Worm (Caenorhabditis elegans) whole organism, young adult: Measurements from ENCODE around the gene F20D12.7.
A peak's percentile ranks its signal among the peaks of the same experiment; 100 is the strongest.

Experiments
- B0035.1 ChIP-seq: sonication (generic microtip); optimal IDR thresholded peaks from 2 replicates; lab custom pipeline; 2016; ENCODE audit warnings: missing genetic modification characterization, mild to moderate bottlenecking, missing compliant biosample characterization, missing genotype, missing genetic modification reagents
- B0336.3 ChIP-seq: fragments of 200-800 bp; sonication (Bioruptor generic); IDR thresholded peaks from 2 replicates; pipeline ENCODE4 v1.3.6; 2022; ENCODE audit warnings: missing genetic modification characterization, missing compliant biosample characterization
- F10E7.11 ChIP-seq: sonication (generic microtip); optimal IDR thresholded peaks from 2 replicates; lab custom pipeline; 2017; ENCODE audit warnings: mild to moderate bottlenecking, missing genetic modification characterization, moderate library complexity, missing compliant biosample characterization
- F39B2.1 ChIP-seq: fragments of 200-800 bp; sonication (Bioruptor generic); IDR thresholded peaks from 2 replicates; pipeline ENCODE4 v1.3.6; 2022; ENCODE audit warnings: missing genetic modification reagents, missing genetic modification characterization, missing compliant biosample characterization
- F52B5.7 ChIP-seq: sonication (generic microtip); optimal IDR thresholded peaks from 2 replicates; lab custom pipeline; 2016; ENCODE audit warnings: mild to moderate bottlenecking, missing genetic modification characterization, missing compliant biosample characterization
- F57A8.1 ChIP-seq: fragments of 200-800 bp; sonication (Bioruptor generic); optimal IDR thresholded peaks from 2 replicates; lab custom pipeline; 2018; ENCODE audit warnings: mild to moderate bottlenecking, missing genetic modification characterization, moderate library complexity, missing compliant biosample characterization
- Y95B8A.8 ChIP-seq: fragments of 200-800 bp; sonication (Bioruptor generic); IDR thresholded peaks from 2 replicates; pipeline ENCODE4 v1.3.6; 2022; ENCODE audit warnings: missing genetic modification reagents, missing genetic modification characterization, missing compliant biosample characterization
- ama-1 ChIP-seq, 3 experiments: fragments of 150-350 bp in 1 of 3; sonication (generic microtip) in 2 of 3; optimal IDR thresholded peaks; 2 replicates each; lab custom pipeline; 2014 to 2018; ENCODE audit warnings: missing biosample characterization in 2 of 3, missing genetic modification characterization in 2 of 3, missing genetic modification reagents in 2 of 3
- aptf-2 ChIP-seq: fragments of 200-800 bp; sonication (Bioruptor generic); conservative IDR thresholded peaks from 2 replicates; pipeline ENCODE4 v1.3.6; 2022; ENCODE audit warnings: missing genetic modification reagents, missing genetic modification characterization, missing compliant biosample characterization
- aptf-3 ChIP-seq: fragments of 200-800 bp; sonication (Bioruptor generic); IDR thresholded peaks from 2 replicates; pipeline ENCODE4 v1.3.6; 2022; ENCODE audit warnings: missing genetic modification characterization, missing compliant biosample characterization
- athp-1 ChIP-seq: sonication (generic microtip); optimal IDR thresholded peaks from 2 replicates; lab custom pipeline; 2017; ENCODE audit warnings: mild to moderate bottlenecking, missing genetic modification characterization, missing compliant biosample characterization
- attf-6 ChIP-seq: fragments of 200-800 bp; sonication (Bioruptor generic); IDR thresholded peaks from 2 replicates; pipeline ENCODE4 v1.3.6; 2022; ENCODE audit warnings: missing genetic modification reagents, missing genetic modification characterization, missing compliant biosample characterization
- ccch-3 ChIP-seq: fragments of 200-800 bp; sonication (Bioruptor generic); optimal IDR thresholded peaks from 2 replicates; lab custom pipeline; 2018; ENCODE audit warnings: mild to moderate bottlenecking, missing genetic modification characterization, missing compliant biosample characterization
- cebp-1 ChIP-seq, 2 experiments: fragments of 200-800 bp in 1 of 2; sonication (Bioruptor generic) in 1 of 2; sonication (generic microtip) in 1 of 2; IDR thresholded peaks in 1 of 2; optimal IDR thresholded peaks in 1 of 2; 2 replicates each; pipeline versions ENCODE4 v1.3.6 to Lab custom; 2017 to 2022; ENCODE audit warnings: missing compliant biosample characterization in 2 of 2, missing genetic modification characterization in 2 of 2, mild to moderate bottlenecking in 1 of 2, missing genetic modification reagents in 1 of 2, moderate library complexity in 1 of 2
- cebp-2 ChIP-seq: fragments of 200-800 bp; sonication (Bioruptor generic); IDR thresholded peaks from 2 replicates; pipeline ENCODE4 v1.3.6; 2022; ENCODE audit warnings: missing genetic modification characterization, missing compliant biosample characterization
- chd-7 ChIP-seq: sonication (generic microtip); optimal IDR thresholded peaks from 2 replicates; lab custom pipeline; 2016; ENCODE audit warnings: mild to moderate bottlenecking, missing genetic modification characterization, moderate library complexity, missing compliant biosample characterization
- die-1 ChIP-seq: sonication (generic microtip); optimal IDR thresholded peaks from 2 replicates; lab custom pipeline; 2016; ENCODE audit warnings: missing genotype, mild to moderate bottlenecking, missing genetic modification characterization, missing compliant biosample characterization
- dox-1 ChIP-seq: fragments of 200-800 bp; sonication (Bioruptor generic); IDR thresholded peaks from 2 replicates; pipeline ENCODE4 v1.3.6; 2022; ENCODE audit warnings: missing genetic modification reagents, missing genetic modification characterization, missing compliant biosample characterization
- dpff-1 ChIP-seq: sonication (generic microtip); optimal IDR thresholded peaks from 2 replicates; lab custom pipeline; 2017; ENCODE audit warnings: mild to moderate bottlenecking, missing genetic modification characterization, missing compliant biosample characterization
- dpl-1 ChIP-seq: fragments of 150-350 bp; optimal IDR thresholded peaks from 2 replicates; lab custom pipeline; 2014; ENCODE audit warnings: missing biosample characterization, missing genetic modification reagents, missing genetic modification characterization
- egrh-3 ChIP-seq: fragments of 200-800 bp; sonication (Bioruptor generic); IDR thresholded peaks from 2 replicates; pipeline ENCODE4 v1.3.6; 2022; ENCODE audit warnings: missing genetic modification reagents, missing genetic modification characterization, missing compliant biosample characterization
- ekl-4 ChIP-seq: fragments of 200-800 bp; sonication (Bioruptor generic); IDR thresholded peaks from 2 replicates; pipeline ENCODE4 v1.3.6; 2022; ENCODE audit warnings: missing genetic modification reagents, missing genetic modification characterization, missing compliant biosample characterization
- gei-17 ChIP-seq: fragments of 200-800 bp; sonication (Bioruptor generic); optimal IDR thresholded peaks from 2 replicates; lab custom pipeline; 2018; ENCODE audit warnings: mild to moderate bottlenecking, missing genetic modification characterization, missing compliant biosample characterization
- him-1 ChIP-seq: sonication (generic microtip); optimal IDR thresholded peaks from 2 replicates; lab custom pipeline; 2016; ENCODE audit warnings: missing genotype, missing genetic modification reagents, missing genetic modification characterization, missing compliant biosample characterization
- hlh-12 ChIP-seq: sonication (generic microtip); optimal IDR thresholded peaks from 2 replicates; lab custom pipeline; 2016; ENCODE audit warnings: missing genetic modification characterization, missing compliant biosample characterization
- hmg-1.2 ChIP-seq: fragments of 200-800 bp; sonication (Bioruptor generic); IDR thresholded peaks from 2 replicates; pipeline ENCODE4 v1.3.6; 2022; ENCODE audit warnings: missing genetic modification reagents, missing genetic modification characterization, missing compliant biosample characterization
- hmg-20 ChIP-seq: fragments of 200-800 bp; sonication (Bioruptor generic); IDR thresholded peaks from 2 replicates; pipeline ENCODE4 v1.3.6; 2022; ENCODE audit warnings: missing genetic modification reagents, missing genetic modification characterization, missing compliant biosample characterization
- hsf-1 ChIP-seq: fragments of 200-800 bp; sonication (Bioruptor generic); IDR thresholded peaks from 2 replicates; pipeline ENCODE4 v1.3.6; 2022; ENCODE audit warnings: missing genetic modification reagents, missing genetic modification characterization, missing compliant biosample characterization
- lag-1 ChIP-seq: fragments of 200-800 bp; sonication (Bioruptor generic); IDR thresholded peaks from 2 replicates; pipeline ENCODE4 v1.3.6; 2022; ENCODE audit warnings: missing genetic modification reagents, missing genetic modification characterization, missing compliant biosample characterization
- lin-35 ChIP-seq, 3 experiments: fragments of 150-350 bp in 2 of 3; sonication (generic microtip) in 1 of 3; optimal IDR thresholded peaks; 2 replicates each; lab custom pipeline; 2014 to 2018; ENCODE audit warnings: missing biosample characterization in 3 of 3, missing genetic modification characterization in 3 of 3, missing genetic modification reagents in 3 of 3
- lsy-27 ChIP-seq: sonication (generic microtip); optimal IDR thresholded peaks from 2 replicates; lab custom pipeline; 2017; ENCODE audit warnings: missing genetic modification characterization, mild to moderate bottlenecking, missing compliant biosample characterization, antibody characterized with exemption, missing genotype, borderline replicate concordance; ENCODE audit not compliant: insufficient read depth
- madf-3 ChIP-seq: fragments of 200-800 bp; sonication (Bioruptor generic); IDR thresholded peaks from 2 replicates; pipeline ENCODE4 v1.3.6; 2022; ENCODE audit warnings: missing genetic modification reagents, missing genetic modification characterization, missing compliant biosample characterization
- madf-6 ChIP-seq: fragments of 200-800 bp; sonication (Bioruptor generic); IDR thresholded peaks from 2 replicates; pipeline ENCODE4 v1.3.6; 2022; ENCODE audit warnings: missing genetic modification reagents, missing genetic modification characterization, missing compliant biosample characterization
- mcd-1 ChIP-seq: fragments of 200-800 bp; sonication (Bioruptor generic); IDR thresholded peaks from 2 replicates; pipeline ENCODE4 v1.3.6; 2022; ENCODE audit warnings: missing genetic modification reagents, missing genetic modification characterization, missing compliant biosample characterization
- mel-28 ChIP-seq: sonication (generic microtip); optimal IDR thresholded peaks from 2 replicates; lab custom pipeline; 2016; ENCODE audit warnings: borderline replicate concordance, mild to moderate bottlenecking, missing genetic modification characterization, missing compliant biosample characterization
- nfya-1 ChIP-seq: sonication (generic microtip); optimal IDR thresholded peaks from 2 replicates; lab custom pipeline; 2017; ENCODE audit warnings: antibody characterized with exemption, missing compliant biosample characterization, missing genetic modification characterization, borderline replicate concordance; ENCODE audit not compliant: insufficient read depth
- nfya-2 ChIP-seq: fragments of 200-800 bp; sonication (Bioruptor generic); IDR thresholded peaks from 2 replicates; pipeline ENCODE4 v1.3.6; 2022; ENCODE audit warnings: missing genetic modification reagents, missing genetic modification characterization, missing compliant biosample characterization
- nhr-27 ChIP-seq: fragments of 200-800 bp; sonication (Bioruptor generic); optimal IDR thresholded peaks from 2 replicates; lab custom pipeline; 2018; ENCODE audit warnings: mild to moderate bottlenecking, missing genetic modification characterization, moderate library complexity, missing compliant biosample characterization
- pbrm-1 ChIP-seq: fragments of 200-800 bp; sonication (Bioruptor generic); IDR thresholded peaks from 2 replicates; pipeline ENCODE4 v1.3.6; 2022; ENCODE audit warnings: missing genetic modification reagents, missing genetic modification characterization, missing compliant biosample characterization
- repo-1 ChIP-seq: sonication (generic microtip); optimal IDR thresholded peaks from 2 replicates; lab custom pipeline; 2017; ENCODE audit warnings: mild to moderate bottlenecking, missing genetic modification characterization, missing compliant biosample characterization
- snpc-1.1 ChIP-seq: sonication (generic microtip); optimal IDR thresholded peaks from 2 replicates; lab custom pipeline; 2017; ENCODE audit warnings: missing genetic modification characterization, mild to moderate bottlenecking, missing compliant biosample characterization, antibody characterized with exemption, moderate library complexity, missing genotype, missing genetic modification reagents; ENCODE audit not compliant: insufficient read depth
- somi-1 ChIP-seq: fragments of 200-800 bp; sonication (Bioruptor generic); optimal IDR thresholded peaks from 2 replicates; lab custom pipeline; 2018; ENCODE audit warnings: mild to moderate bottlenecking, missing genetic modification characterization, missing compliant biosample characterization
- tlf-1 ChIP-seq: fragments of 200-800 bp; sonication (Bioruptor generic); optimal IDR thresholded peaks from 2 replicates; lab custom pipeline; 2018; ENCODE audit warnings: mild to moderate bottlenecking, missing genetic modification characterization, missing compliant biosample characterization
- xnd-1 ChIP-seq: sonication (generic microtip); optimal IDR thresholded peaks from 2 replicates; lab custom pipeline; 2016; ENCODE audit warnings: missing genotype, missing genetic modification reagents, missing genetic modification characterization, missing compliant biosample characterization
- ztf-22 ChIP-seq: fragments of 200-800 bp; sonication (Bioruptor generic); optimal IDR thresholded peaks from 2 replicates; lab custom pipeline; 2018; ENCODE audit warnings: mild to moderate bottlenecking, missing genetic modification characterization, moderate library complexity, missing compliant biosample characterization
- ztf-3 ChIP-seq: fragments of 200-800 bp; sonication (Bioruptor generic); optimal IDR thresholded peaks from 2 replicates; lab custom pipeline; 2018; ENCODE audit warnings: mild to moderate bottlenecking, missing genetic modification characterization, missing compliant biosample characterization

The F20D12.7 gene

ce11 chrIV:7983728-7984346 lies 45.1 kb upstream of the F20D12.7 start:
- TF ChIP-seq somi-1 (GFP tag; lab: Kevin White, UChicago), result no peak
- peak; percentile 55 for TF ChIP-seq madf-6
- no peak for TF ChIP-seq nfya-1 (tag; lab: Kevin White, UChicago)
- TF ChIP-seq mel-28 (tag; lab: Kevin White, UChicago), result no peak
- TF ChIP-seq aptf-2 (GFP tag; lab: Robert Waterston, UW), result 0 out of 2 replicates have a peak, but pooled peaks have one; percentile 24
- TF ChIP-seq madf-3, result peak; percentile 78; the same call in 1 of the 2 replicates
- TF ChIP-seq F57A8.1, result no peak
- peak; percentile 9 for TF ChIP-seq hsf-1 (GFP tag; lab: Robert Waterston, UW)
- TF ChIP-seq dpff-1 (tag; lab: Kevin White, UChicago), result peak; percentile 7
- TF ChIP-seq lin-35 (GFP tag; optimal IDR thresholded peaks at IDR 0.05; lab: Kevin White, UChicago), result peak in 1 of 3 experiments; percentile 9
- peak; percentile 91 for TF ChIP-seq B0336.3
- TF ChIP-seq F39B2.1 (GFP tag; lab: Robert Waterston, UW), result peak; percentile 29; the same call in 1 of the 2 replicates
- no peak for TF ChIP-seq nhr-27
- no peak for TF ChIP-seq F10E7.11 (tag; lab: Kevin White, UChicago)
- TF ChIP-seq chd-7 (tag; lab: Kevin White, UChicago), result peak; percentile 45
- peak; percentile 11 for TF ChIP-seq gei-17 (GFP tag; lab: Kevin White, UChicago)
- peak; percentile 89 for TF ChIP-seq F52B5.7 (tag; lab: Kevin White, UChicago)
- no peak; the same call in 1 of the 2 replicates for TF ChIP-seq mcd-1 (GFP tag; lab: Robert Waterston, UW)
- TF ChIP-seq egrh-3 (GFP tag; lab: Robert Waterston, UW), result no peak
- TF ChIP-seq hlh-12 (tag; lab: Kevin White, UChicago), result no peak
- no peak for TF ChIP-seq snpc-1.1 (tag; lab: Kevin White, UChicago)
- peak; percentile 16 for TF ChIP-seq xnd-1 (tag; lab: Kevin White, UChicago)
- TF ChIP-seq attf-6 (GFP tag; lab: Robert Waterston, UW), result peak; percentile 60; the same call in 1 of the 2 replicates
- TF ChIP-seq aptf-3 (GFP tag; lab: Robert Waterston, UW), result no peak
- peak; percentile 30; the same call in 1 of the 2 replicates for TF ChIP-seq dox-1
- peak; percentile 16; the same call in 1 of the 2 replicates for TF ChIP-seq pbrm-1 (GFP tag; lab: Robert Waterston, UW)
- TF ChIP-seq dpl-1, result no peak
- no peak for TF ChIP-seq ztf-22 (GFP tag; lab: Kevin White, UChicago)
- peak; percentile 17 for TF ChIP-seq die-1 (tag; lab: Kevin White, UChicago)
- no peak for TF ChIP-seq lsy-27 (tag; lab: Kevin White, UChicago)
- no peak for TF ChIP-seq hmg-20 (GFP tag; lab: Robert Waterston, UW)
- TF ChIP-seq B0035.1 (tag; lab: Kevin White, UChicago), result peak; percentile 28
- TF ChIP-seq athp-1 (tag; lab: Kevin White, UChicago), result peak; percentile 16
- peak; percentile 49 for TF ChIP-seq tlf-1 (GFP tag; lab: Kevin White, UChicago)
- peak; percentile 3 for TF ChIP-seq ztf-3 (GFP tag; lab: Kevin White, UChicago)
- TF ChIP-seq cebp-2 (GFP tag; lab: Robert Waterston, UW), result 0 out of 2 replicates have a peak, but pooled peaks have one; percentile 6
- TF ChIP-seq ccch-3 (GFP tag; lab: Kevin White, UChicago), result no peak
- TF ChIP-seq repo-1, result peak; percentile 73
- no peak for TF ChIP-seq lag-1
- 0 out of 2 replicates have a peak, but pooled peaks have one; percentile 30 for TF ChIP-seq ekl-4 (GFP tag; lab: Robert Waterston, UW)
- no peak for TF ChIP-seq ama-1 (optimal IDR thresholded peaks at IDR 0.05; lab: Kevin White, UChicago)
- no peak for TF ChIP-seq ama-1 (GFP tag; optimal IDR thresholded peaks at IDR 0.05; lab: Kevin White, UChicago)
- TF ChIP-seq nfya-2 (GFP tag; lab: Robert Waterston, UW), result 0 out of 2 replicates have a peak, but pooled peaks have one; percentile 6
- 0 out of 2 replicates have a peak, but pooled peaks have one; percentile 46 for TF ChIP-seq Y95B8A.8
- no peak for TF ChIP-seq cebp-1 (GFP tag; IDR thresholded peaks at IDR 0.05; lab: Robert Waterston, UW)
- peak; percentile 50 for TF ChIP-seq cebp-1 (tag; optimal IDR thresholded peaks at IDR 0.05; lab: Kevin White, UChicago)
- TF ChIP-seq him-1 (tag; lab: Kevin White, UChicago), result no peak
- TF ChIP-seq hmg-1.2, result no peak
